Worm (Caenorhabditis elegans) whole organism, young adult: ENCODE data around the gene Y56A3A.16.
A peak's percentile ranks its signal among the peaks of the same experiment; 100 is the strongest.

Source experiments
- C06A6.2 ChIP-seq: fragments of 200-800 bp; sonication (Bioruptor generic); conservative IDR thresholded peaks from 2 replicates; pipeline ENCODE4 v1.3.6; 2022; ENCODE audit warnings: missing genetic modification characterization, missing compliant biosample characterization
- C17E4.6 ChIP-seq: fragments of 200-800 bp; sonication (Bioruptor generic); IDR thresholded peaks from 2 replicates; pipeline ENCODE4 v1.3.6; 2022; ENCODE audit warnings: missing genetic modification reagents, missing genetic modification characterization, missing compliant biosample characterization
- F33H1.4 ChIP-seq: fragments of 200-800 bp; sonication (Bioruptor generic); IDR thresholded peaks from 2 replicates; pipeline ENCODE4 v1.3.6; 2022; ENCODE audit warnings: missing genetic modification reagents, missing genetic modification characterization, missing compliant biosample characterization
- F49E8.2 ChIP-seq: sonication (generic microtip); optimal IDR thresholded peaks from 3 replicates; lab custom pipeline; 2017; ENCODE audit warnings: missing genetic modification characterization, mild to moderate bottlenecking, missing compliant biosample characterization, antibody characterized with exemption, moderate library complexity; ENCODE audit not compliant: insufficient read depth
- T07F8.4 ChIP-seq: sonication (generic microtip); optimal IDR thresholded peaks from 2 replicates; lab custom pipeline; 2016; ENCODE audit warnings: mild to moderate bottlenecking, missing genetic modification characterization, moderate library complexity, missing compliant biosample characterization
- Y53F4B.3 ChIP-seq: fragments of 200-800 bp; sonication (Bioruptor generic); IDR thresholded peaks from 2 replicates; pipeline ENCODE4 v1.3.6; 2022; ENCODE audit warnings: missing genetic modification reagents, missing genetic modification characterization, missing compliant biosample characterization
- Y53G8AR.9 ChIP-seq: fragments of 200-800 bp; sonication (Bioruptor generic); conservative IDR thresholded peaks from 2 replicates; pipeline ENCODE4 v1.3.6; 2022; ENCODE audit warnings: missing genetic modification reagents, missing genetic modification characterization, missing compliant biosample characterization
- Y79H2A.3 ChIP-seq: fragments of 200-800 bp; sonication (Bioruptor generic); conservative IDR thresholded peaks from 2 replicates; pipeline ENCODE4 v1.3.6; 2022; ENCODE audit warnings: missing genetic modification reagents, missing genetic modification characterization, missing compliant biosample characterization
- attf-5 ChIP-seq: fragments of 200-800 bp; sonication (Bioruptor generic); optimal IDR thresholded peaks from 2 replicates; lab custom pipeline; 2018; ENCODE audit warnings: mild to moderate bottlenecking, missing genetic modification characterization, missing compliant biosample characterization
- attf-6 ChIP-seq: fragments of 200-800 bp; sonication (Bioruptor generic); IDR thresholded peaks from 2 replicates; pipeline ENCODE4 v1.3.6; 2022; ENCODE audit warnings: missing genetic modification reagents, missing genetic modification characterization, missing compliant biosample characterization
- cebp-1 ChIP-seq, 2 experiments: fragments of 200-800 bp in 1 of 2; sonication (Bioruptor generic) in 1 of 2; sonication (generic microtip) in 1 of 2; IDR thresholded peaks in 1 of 2; optimal IDR thresholded peaks in 1 of 2; 2 replicates each; pipeline versions ENCODE4 v1.3.6 to Lab custom; 2017 to 2022; ENCODE audit warnings: missing compliant biosample characterization in 2 of 2, missing genetic modification characterization in 2 of 2, mild to moderate bottlenecking in 1 of 2, missing genetic modification reagents in 1 of 2, moderate library complexity in 1 of 2
- ceh-27 ChIP-seq: fragments of 200-800 bp; sonication (Bioruptor generic); optimal IDR thresholded peaks from 2 replicates; lab custom pipeline; 2018; ENCODE audit warnings: mild to moderate bottlenecking, missing genetic modification characterization, moderate library complexity, missing compliant biosample characterization
- ceh-58 ChIP-seq: fragments of 200-800 bp; sonication (Bioruptor generic); IDR thresholded peaks from 2 replicates; pipeline ENCODE4 v1.3.6; 2022; ENCODE audit warnings: missing genetic modification characterization, missing compliant biosample characterization
- dox-1 ChIP-seq: fragments of 200-800 bp; sonication (Bioruptor generic); IDR thresholded peaks from 2 replicates; pipeline ENCODE4 v1.3.6; 2022; ENCODE audit warnings: missing genetic modification reagents, missing genetic modification characterization, missing compliant biosample characterization
- dpff-1 ChIP-seq: sonication (generic microtip); optimal IDR thresholded peaks from 2 replicates; lab custom pipeline; 2017; ENCODE audit warnings: mild to moderate bottlenecking, missing genetic modification characterization, missing compliant biosample characterization
- dpl-1 ChIP-seq: fragments of 150-350 bp; optimal IDR thresholded peaks from 2 replicates; lab custom pipeline; 2014; ENCODE audit warnings: missing biosample characterization, missing genetic modification reagents, missing genetic modification characterization
- egl-18 ChIP-seq: fragments of 200-800 bp; sonication (Bioruptor generic); IDR thresholded peaks from 2 replicates; pipeline ENCODE4 v1.3.6; 2022; ENCODE audit warnings: missing genetic modification reagents, missing genetic modification characterization, missing compliant biosample characterization
- egrh-3 ChIP-seq: fragments of 200-800 bp; sonication (Bioruptor generic); IDR thresholded peaks from 2 replicates; pipeline ENCODE4 v1.3.6; 2022; ENCODE audit warnings: missing genetic modification reagents, missing genetic modification characterization, missing compliant biosample characterization
- ekl-4 ChIP-seq: fragments of 200-800 bp; sonication (Bioruptor generic); IDR thresholded peaks from 2 replicates; pipeline ENCODE4 v1.3.6; 2022; ENCODE audit warnings: missing genetic modification reagents, missing genetic modification characterization, missing compliant biosample characterization
- fkh-3 ChIP-seq: sonication (generic microtip); optimal IDR thresholded peaks from 2 replicates; lab custom pipeline; 2016; ENCODE audit warnings: mild to moderate bottlenecking, missing genetic modification characterization, missing compliant biosample characterization
- gei-17 ChIP-seq: fragments of 200-800 bp; sonication (Bioruptor generic); optimal IDR thresholded peaks from 2 replicates; lab custom pipeline; 2018; ENCODE audit warnings: mild to moderate bottlenecking, missing genetic modification characterization, missing compliant biosample characterization
- hmg-1.2 ChIP-seq: fragments of 200-800 bp; sonication (Bioruptor generic); IDR thresholded peaks from 2 replicates; pipeline ENCODE4 v1.3.6; 2022; ENCODE audit warnings: missing genetic modification reagents, missing genetic modification characterization, missing compliant biosample characterization
- hrde-1 ChIP-seq: sonication (generic microtip); optimal IDR thresholded peaks from 2 replicates; lab custom pipeline; 2016; ENCODE audit warnings: missing genetic modification characterization, mild to moderate bottlenecking, missing compliant biosample characterization, moderate library complexity, missing genotype, missing genetic modification reagents, borderline replicate concordance
- let-607 ChIP-seq, 2 experiments: fragments of 200-800 bp in 1 of 2; sonication (Bioruptor generic) in 1 of 2; sonication (generic microtip) in 1 of 2; optimal IDR thresholded peaks; 2 replicates each; lab custom pipeline; 2016 to 2018; ENCODE audit warnings: mild to moderate bottlenecking in 2 of 2, missing compliant biosample characterization in 2 of 2, missing genetic modification characterization in 2 of 2, moderate library complexity in 2 of 2, missing genotype in 1 of 2
- lin-35 ChIP-seq, 3 experiments: fragments of 150-350 bp in 2 of 3; sonication (generic microtip) in 1 of 3; optimal IDR thresholded peaks; 2 replicates each; lab custom pipeline; 2014 to 2018; ENCODE audit warnings: missing biosample characterization in 3 of 3, missing genetic modification characterization in 3 of 3, missing genetic modification reagents in 3 of 3
- lin-54 ChIP-seq: fragments of 200-800 bp; sonication (Bioruptor generic); optimal IDR thresholded peaks from 2 replicates; lab custom pipeline; 2018; ENCODE audit warnings: mild to moderate bottlenecking, missing genetic modification characterization, missing compliant biosample characterization
- lsl-1 ChIP-seq: fragments of 200-800 bp; sonication (Bioruptor generic); optimal IDR thresholded peaks from 2 replicates; lab custom pipeline; 2018; ENCODE audit warnings: mild to moderate bottlenecking, missing genetic modification characterization, moderate library complexity, missing compliant biosample characterization
- madf-3 ChIP-seq: fragments of 200-800 bp; sonication (Bioruptor generic); IDR thresholded peaks from 2 replicates; pipeline ENCODE4 v1.3.6; 2022; ENCODE audit warnings: missing genetic modification reagents, missing genetic modification characterization, missing compliant biosample characterization
- madf-6 ChIP-seq: fragments of 200-800 bp; sonication (Bioruptor generic); IDR thresholded peaks from 2 replicates; pipeline ENCODE4 v1.3.6; 2022; ENCODE audit warnings: missing genetic modification reagents, missing genetic modification characterization, missing compliant biosample characterization
- nfya-2 ChIP-seq: fragments of 200-800 bp; sonication (Bioruptor generic); IDR thresholded peaks from 2 replicates; pipeline ENCODE4 v1.3.6; 2022; ENCODE audit warnings: missing genetic modification reagents, missing genetic modification characterization, missing compliant biosample characterization
- nfyb-1 ChIP-seq: fragments of 200-800 bp; sonication (Bioruptor generic); IDR thresholded peaks from 2 replicates; pipeline ENCODE4 v1.3.6; 2022; ENCODE audit warnings: missing genetic modification reagents, missing genetic modification characterization, missing compliant biosample characterization
- nhr-80 ChIP-seq: sonication (generic microtip); optimal IDR thresholded peaks from 2 replicates; lab custom pipeline; 2016; ENCODE audit warnings: missing genetic modification characterization, missing compliant biosample characterization
- sdz-38 ChIP-seq: sonication (generic microtip); optimal IDR thresholded peaks from 2 replicates; lab custom pipeline; 2016; ENCODE audit warnings: missing genotype, missing genetic modification characterization, missing compliant biosample characterization
- snpc-3.4 ChIP-seq: sonication (generic microtip); optimal IDR thresholded peaks from 2 replicates; lab custom pipeline; 2017; ENCODE audit warnings: missing genetic modification characterization, mild to moderate bottlenecking, missing compliant biosample characterization, antibody characterized with exemption, moderate library complexity, missing genotype, missing genetic modification reagents
- tlf-1 ChIP-seq: fragments of 200-800 bp; sonication (Bioruptor generic); optimal IDR thresholded peaks from 2 replicates; lab custom pipeline; 2018; ENCODE audit warnings: mild to moderate bottlenecking, missing genetic modification characterization, missing compliant biosample characterization
- unc-130 ChIP-seq: sonication (generic microtip); optimal IDR thresholded peaks from 2 replicates; lab custom pipeline; 2016; ENCODE audit warnings: missing genetic modification reagents, missing genetic modification characterization, missing compliant biosample characterization
- unc-62 ChIP-seq: fragments of 150-350 bp; optimal IDR thresholded peaks from 2 replicates; lab custom pipeline; 2014; ENCODE audit warnings: missing biosample characterization, missing genetic modification reagents, missing genetic modification characterization
- xnd-1 ChIP-seq: sonication (generic microtip); optimal IDR thresholded peaks from 2 replicates; lab custom pipeline; 2016; ENCODE audit warnings: missing genotype, missing genetic modification reagents, missing genetic modification characterization, missing compliant biosample characterization
- zfh-2 ChIP-seq: fragments of 200-800 bp; sonication (Bioruptor generic); conservative IDR thresholded peaks from 2 replicates; pipeline ENCODE4 v1.3.6; 2022; ENCODE audit warnings: missing genetic modification reagents, missing genetic modification characterization, missing compliant biosample characterization

The Y56A3A.16 gene

DNA sequence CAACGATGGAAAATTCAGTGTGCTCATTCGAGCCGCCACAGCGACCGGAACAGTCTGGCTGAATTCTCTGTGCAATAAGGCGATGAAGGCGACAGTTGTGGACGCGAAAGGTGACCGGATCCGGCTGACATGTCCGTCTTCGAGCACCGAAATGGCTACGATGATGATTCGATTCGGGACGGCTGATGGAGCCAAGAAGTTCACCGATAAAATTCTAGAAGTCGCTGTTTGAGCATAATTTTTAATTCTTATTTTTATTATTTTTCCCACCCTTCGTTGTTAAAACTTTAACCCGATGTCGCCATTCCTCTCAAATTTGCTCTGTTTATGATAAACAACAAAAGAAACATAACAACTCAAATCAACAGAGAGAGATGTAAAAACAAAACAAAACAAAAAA lies 3.4 kb upstream of the Y56A3A.16 start:
- 0 out of 2 replicates have a peak, but pooled peaks have one; percentile 36 for TF ChIP-seq ekl-4 (GFP tag; lab: Robert Waterston, UW)
- peak; percentile 86 for TF ChIP-seq hrde-1 (tag; lab: Kevin White, UChicago)
- peak in 1 of 3 experiments; percentile 13 for TF ChIP-seq lin-35 (GFP tag; optimal IDR thresholded peaks at IDR 0.05; lab: Kevin White, UChicago)
- no peak for TF ChIP-seq C17E4.6
- TF ChIP-seq F49E8.2 (tag; lab: Kevin White, UChicago): no peak
- peak; percentile 29; the same call in 1 of the 2 replicates for TF ChIP-seq Y53G8AR.9 (GFP tag; lab: Robert Waterston, UW)
- TF ChIP-seq C06A6.2: no peak
- 0 out of 2 replicates have a peak, but pooled peaks have one; percentile 18 for TF ChIP-seq madf-6
- peak; percentile 28 for TF ChIP-seq dpff-1 (tag; lab: Kevin White, UChicago)
- no peak for TF ChIP-seq attf-6 (GFP tag; lab: Robert Waterston, UW)
- peak; percentile 1 for TF ChIP-seq lsl-1 (GFP tag; lab: Kevin White, UChicago)
- TF ChIP-seq nfyb-1: 0 out of 2 replicates have a peak, but pooled peaks have one; percentile 68
- TF ChIP-seq Y79H2A.3 (GFP tag; lab: Robert Waterston, UW): peak; percentile 60; the same call in 1 of the 2 replicates
- no peak for TF ChIP-seq unc-130 (GFP tag; lab: Kevin White, UChicago)
- no peak for TF ChIP-seq tlf-1 (GFP tag; lab: Kevin White, UChicago)
- no peak for TF ChIP-seq xnd-1 (tag; lab: Kevin White, UChicago)
- TF ChIP-seq ceh-58 (GFP tag; lab: Robert Waterston, UW): no peak
- TF ChIP-seq dpl-1 (GFP tag; lab: Kevin White, UChicago): no peak
- TF ChIP-seq, all 124 proteins: peak for 9

DNA sequence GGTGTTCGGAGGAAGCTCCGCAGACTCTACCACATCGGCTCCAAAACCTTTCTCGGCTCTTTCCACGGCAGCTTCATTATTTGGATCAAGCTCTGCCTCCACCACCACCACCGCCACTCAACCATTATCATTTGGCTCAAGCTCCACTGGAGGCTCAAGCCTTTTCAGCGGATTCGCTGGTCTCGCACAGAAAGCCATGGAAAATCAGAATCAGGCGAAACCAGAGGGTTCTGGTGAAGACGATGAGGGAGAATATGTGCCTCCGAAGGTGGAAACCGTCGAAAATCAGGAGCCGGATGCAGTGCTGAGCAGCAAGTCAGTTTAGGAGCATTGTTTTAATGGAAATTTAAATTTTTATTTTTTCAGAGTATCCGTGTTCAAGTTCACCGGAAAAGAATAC lies 3.0 kb upstream of the Y56A3A.16 start:
- no peak for TF ChIP-seq nfyb-1
- no peak for TF ChIP-seq fkh-3 (tag; lab: Kevin White, UChicago)

DNA sequence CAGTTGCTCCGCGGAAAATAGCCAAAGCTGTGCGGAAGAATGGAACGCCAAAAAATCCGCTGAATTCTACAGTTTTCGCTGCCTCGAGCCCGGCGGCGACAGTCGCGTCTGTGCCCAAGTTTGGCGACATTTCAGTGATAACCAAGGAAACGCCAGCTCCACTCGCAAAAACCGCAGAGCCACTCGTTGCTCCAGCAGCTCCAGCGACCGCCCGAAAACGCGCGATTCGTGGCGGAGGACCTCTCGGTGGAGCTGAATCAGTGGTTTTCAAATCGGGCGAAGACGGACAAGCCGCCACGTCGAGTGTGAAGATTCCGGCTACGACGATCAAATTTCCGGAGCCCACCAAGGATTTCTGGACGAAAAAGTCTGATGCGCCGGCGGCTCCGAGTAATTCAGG lies 2.1 kb upstream of the Y56A3A.16 start:
- TF ChIP-seq egrh-3 (GFP tag; lab: Robert Waterston, UW) (peak; percentile 69; the same call in 1 of the 2 replicates), zfh-2 (GFP tag; lab: Robert Waterston, UW) (peak; percentile 79), unc-62 (no peak), T07F8.4 (tag; lab: Kevin White, UChicago) (no peak), dox-1 (GFP tag; lab: Robert Waterston, UW) (peak; percentile 12; the same call in 1 of the 2 replicates), Y53F4B.3 (no peak), egl-18 (GFP tag; lab: Robert Waterston, UW) (no peak), madf-3 (no peak), sdz-38 (no peak)
- TF ChIP-seq, all 124 proteins: peak for 3

DNA sequence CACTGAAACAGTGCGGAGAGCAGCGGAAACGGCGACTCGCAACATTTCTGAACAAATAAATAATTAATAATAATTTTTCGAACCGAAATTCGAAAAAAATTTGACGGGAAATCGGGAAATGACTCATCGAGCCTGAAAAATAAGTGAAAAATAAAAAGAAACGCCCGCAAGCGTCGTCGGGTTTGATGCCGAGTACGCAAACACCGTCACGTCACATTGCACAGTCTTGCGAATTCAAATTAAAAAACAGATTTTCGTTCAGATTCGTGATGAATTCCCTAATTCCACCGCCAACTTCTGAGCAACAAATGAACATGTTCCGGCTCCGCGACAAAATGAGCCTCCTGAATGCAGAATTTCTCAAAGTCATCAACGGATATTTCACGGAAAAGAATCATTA lies 1.5 kb upstream of the Y56A3A.16 start, which contains the start of the genes ndab-1 and npp-16:
Gene ndab-1 (minus strand): TSS at position 47 of the 400 bp plus-strand sequence.
Gene npp-16 (plus strand): TSS at position 263 of the 400 bp plus-strand sequence.
- TF ChIP-seq ceh-27 (GFP tag; lab: Kevin White, UChicago) (no peak), nfya-2 (GFP tag; lab: Robert Waterston, UW) (no peak), lin-54 (GFP tag; lab: Kevin White, UChicago) (peak; percentile 45), F33H1.4 (GFP tag; lab: Robert Waterston, UW) (peak; percentile 40; the same call in 1 of the 2 replicates), hmg-1.2 (0 out of 2 replicates have a peak, but pooled peaks have one; percentile 3), attf-5 (GFP tag; lab: Kevin White, UChicago) (peak; percentile 2), gei-17 (GFP tag; lab: Kevin White, UChicago) (no peak), nhr-80 (tag; lab: Kevin White, UChicago) (no peak), cebp-1 (GFP tag; IDR thresholded peaks at IDR 0.05; lab: Robert Waterston, UW) (no peak), cebp-1 (tag; optimal IDR thresholded peaks at IDR 0.05; lab: Kevin White, UChicago) (peak; percentile 34), ceh-58 (GFP tag; lab: Robert Waterston, UW) (no peak), let-607 (tag; optimal IDR thresholded peaks at IDR 0.05; lab: Kevin White, UChicago) (peak in 1 of 2 experiments; percentile 17), snpc-3.4 (tag; lab: Kevin White, UChicago) (peak; percentile 6), madf-6 (peak; percentile 48; the same call in 1 of the 2 replicates)
